Worm (Caenorhabditis elegans) whole organism, L1 larva: ENCODE data around the gene F07C3.2.
A peak's percentile ranks its signal among the peaks of the same experiment; 100 is the strongest.

Experiments
- F16B12.6 ChIP-seq: fragments of 150-350 bp; optimal IDR thresholded peaks from 2 replicates; lab custom pipeline; 2014; ENCODE audit warnings: missing biosample characterization, missing genetic modification characterization
- alr-1 ChIP-seq: fragments of 200-800 bp; sonication (Bioruptor generic); optimal IDR thresholded peaks from 2 replicates; lab custom pipeline; 2018; ENCODE audit warnings: borderline replicate concordance, mild to moderate bottlenecking, missing genetic modification characterization, missing compliant biosample characterization
- ceh-82 ChIP-seq, 3 experiments: fragments of 150-350 bp in 1 of 3; sonication (generic microtip) in 2 of 3; optimal IDR thresholded peaks; 2 replicates each; lab custom pipeline; 2014 to 2017; ENCODE audit warnings: missing biosample characterization in 3 of 3, missing genetic modification characterization in 3 of 3
- efl-1 ChIP-seq, 4 experiments: fragments of 150-350 bp; optimal IDR thresholded peaks in 3 of 4; peaks in 1 of 4; 1 replicate in 1 of 4; 2 replicates in 3 of 4; lab custom pipeline; 2014; ENCODE audit warnings: missing biosample characterization in 2 of 4, missing genetic modification characterization in 2 of 4, missing genetic modification reagents in 2 of 4
- fkh-10 ChIP-seq: sonication (generic microtip); optimal IDR thresholded peaks from 2 replicates; lab custom pipeline; 2017; ENCODE audit warnings: missing biosample characterization, missing genetic modification reagents, missing genetic modification characterization
- hpl-2 ChIP-seq: fragments of 150-350 bp; optimal IDR thresholded peaks from 2 replicates; lab custom pipeline; 2014; ENCODE audit warnings: missing biosample characterization, missing genetic modification reagents, missing genetic modification characterization
- jun-1 ChIP-seq: fragments of 150-350 bp; optimal IDR thresholded peaks from 2 replicates; lab custom pipeline; 2014; ENCODE audit warnings: missing biosample characterization, missing genetic modification reagents, missing genetic modification characterization
- nhr-11 ChIP-seq: fragments of 150-350 bp; optimal IDR thresholded peaks from 2 replicates; lab custom pipeline; 2014; ENCODE audit warnings: missing biosample characterization, missing genetic modification characterization
- pax-3 ChIP-seq: fragments of 200-800 bp; sonication (Bioruptor generic); optimal IDR thresholded peaks from 2 replicates; lab custom pipeline; 2018; ENCODE audit warnings: mild to moderate bottlenecking, missing genetic modification characterization, moderate library complexity, missing compliant biosample characterization
- tbx-2 ChIP-seq: sonication (generic microtip); optimal IDR thresholded peaks from 2 replicates; lab custom pipeline; 2016; ENCODE audit warnings: missing genetic modification characterization, missing compliant biosample characterization
- tlp-1 ChIP-seq: fragments of 150-350 bp; optimal IDR thresholded peaks from 2 replicates; lab custom pipeline; 2014; ENCODE audit warnings: missing biosample characterization, missing genetic modification characterization

DNA sequence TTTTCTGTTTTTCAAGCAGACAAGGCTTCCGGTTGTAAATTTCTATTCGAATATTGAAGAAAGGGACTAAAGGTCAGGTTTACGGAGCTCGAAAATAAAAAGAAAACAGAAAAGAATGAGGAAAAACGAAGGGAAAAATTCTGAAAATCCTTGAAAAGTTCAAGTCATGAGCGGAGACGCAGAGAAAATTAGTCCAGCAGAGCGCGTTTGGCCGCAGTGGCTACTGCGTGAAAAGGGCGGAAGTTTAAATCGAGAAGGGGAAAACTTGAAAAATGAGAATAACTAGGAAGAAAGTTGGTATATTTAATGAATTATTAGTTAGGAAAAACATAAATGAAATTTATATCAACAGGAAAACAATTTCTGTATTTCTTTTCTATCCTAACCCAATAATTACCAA lies 5.5 kb upstream of the F07C3.2 start:
- TF ChIP-seq efl-1 (optimal IDR thresholded peaks at IDR 0.05; lab: Kevin White, UChicago) (peak; percentile 54 to 88), efl-1 (GFP tag; optimal IDR thresholded peaks at IDR 0.05 in 1 of 2; lab: Kevin White, UChicago) (peak; percentile 90 to 99), fkh-10 (GFP tag; lab: Kevin White, UChicago) (no peak), F16B12.6 (tag; lab: Kevin White, UChicago) (no peak), nhr-11 (tag; lab: Kevin White, UChicago) (no peak), jun-1 (no peak), tlp-1 (tag; lab: Kevin White, UChicago) (no peak), pax-3 (no peak), ceh-82 (tag; optimal IDR thresholded peaks at IDR 0.05; lab: Kevin White, UChicago) (peak in 2 of 3 experiments; percentile 45 to 68), tbx-2 (peak; percentile 42), alr-1 (tag; lab: Kevin White, UChicago) (no peak), hpl-2 (no peak)
